Worm (Caenorhabditis elegans) whole organism, L2 larva: ENCODE measurements around the gene ZK666.11.

Experiments
- ZK546.5 ChIP-seq: sonication (generic microtip); optimal IDR thresholded peaks from 2 replicates; lab custom pipeline; 2017; ENCODE audit warnings: missing biosample characterization, missing genetic modification characterization
- alr-1 ChIP-seq: fragments of 150-350 bp; optimal IDR thresholded peaks from 2 replicates; lab custom pipeline; 2014; ENCODE audit warnings: missing biosample characterization, missing genetic modification characterization
- ama-1 ChIP-seq: fragments of 150-350 bp; optimal IDR thresholded peaks from 2 replicates; lab custom pipeline; 2018; ENCODE audit warnings: inconsistent platforms
- fos-1 ChIP-seq: fragments of 150-350 bp; optimal IDR thresholded peaks from 2 replicates; lab custom pipeline; 2014; ENCODE audit warnings: missing biosample characterization, missing genetic modification characterization
- lin-13 ChIP-seq: fragments of 150-350 bp; optimal IDR thresholded peaks from 2 replicates; lab custom pipeline; 2014; ENCODE audit warnings: missing biosample characterization, missing genetic modification reagents, missing genetic modification characterization
- mdl-1 ChIP-seq, 2 experiments: fragments of 150-350 bp in 1 of 2; sonication (generic microtip) in 1 of 2; optimal IDR thresholded peaks; 2 replicates each; lab custom pipeline; 2017; ENCODE audit warnings: missing biosample characterization in 2 of 2, missing genetic modification characterization in 2 of 2
- nhr-23 ChIP-seq: fragments of 150-350 bp; optimal IDR thresholded peaks from 2 replicates; lab custom pipeline; 2014; ENCODE audit warnings: missing biosample characterization, missing genetic modification reagents, missing genetic modification characterization
- nhr-237 ChIP-seq: fragments of 150-350 bp; optimal IDR thresholded peaks from 2 replicates; lab custom pipeline; 2014; ENCODE audit warnings: missing biosample characterization, missing genetic modification characterization
- sem-4 ChIP-seq: fragments of 150-350 bp; optimal IDR thresholded peaks from 2 replicates; lab custom pipeline; 2014; ENCODE audit warnings: missing biosample characterization, missing genetic modification reagents, missing genetic modification characterization
- sma-3 ChIP-seq: sonication (generic microtip); optimal IDR thresholded peaks from 2 replicates; lab custom pipeline; 2016; ENCODE audit warnings: missing genetic modification reagents, missing genetic modification characterization, missing compliant biosample characterization
- unc-62 ChIP-seq: fragments of 150-350 bp; optimal IDR thresholded peaks from 2 replicates; lab custom pipeline; 2014; ENCODE audit warnings: missing biosample characterization, missing genetic modification reagents, missing genetic modification characterization
- zag-1 ChIP-seq: fragments of 150-350 bp; optimal IDR thresholded peaks from 2 replicates; lab custom pipeline; 2014; ENCODE audit warnings: missing biosample characterization, missing genetic modification characterization

DNA sequence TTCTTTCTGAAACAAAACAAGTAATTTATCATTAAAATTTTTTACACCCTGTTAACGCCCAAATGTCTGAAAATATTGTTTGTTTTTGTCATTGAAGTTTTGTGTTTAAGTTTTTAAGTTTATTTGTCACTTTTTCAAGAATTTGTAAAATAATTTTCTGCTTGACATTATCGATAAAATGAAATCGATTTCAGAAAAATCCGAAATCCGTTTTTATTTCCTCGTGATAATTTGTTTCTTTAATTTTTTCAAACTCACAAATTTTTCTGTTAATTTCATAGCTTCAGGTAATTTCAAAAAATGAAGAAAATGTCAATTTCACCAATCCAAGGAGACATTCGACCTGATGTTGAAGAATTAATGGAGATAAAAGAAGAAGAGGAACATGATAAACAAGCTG, 13.6 kb downstream of the ZK666.11 start, which contains the start of gene ZK666.12:
- no peak for TF ChIP-seq sma-3 (GFP tag; lab: Kevin White, UChicago)
- TF ChIP-seq fos-1 (tag; lab: Kevin White, UChicago), result no peak
- TF ChIP-seq ZK546.5 (tag; lab: Kevin White, UChicago), result no peak
- no peak for TF ChIP-seq zag-1 (tag; lab: Kevin White, UChicago)
- no peak for TF ChIP-seq alr-1 (tag; lab: Kevin White, UChicago)
- no peak for TF ChIP-seq unc-62 (GFP tag; lab: Kevin White, UChicago)
- no peak for TF ChIP-seq ama-1 (lab: Kevin White, UChicago)
- TF ChIP-seq lin-13 (GFP tag; lab: Kevin White, UChicago), result no peak
- TF ChIP-seq mdl-1 (tag; optimal IDR thresholded peaks at IDR 0.05; lab: Kevin White, UChicago), result no peak
- TF ChIP-seq nhr-237 (tag; lab: Kevin White, UChicago), result no peak
- no peak for TF ChIP-seq nhr-23 (tag; lab: Kevin White, UChicago)
- TF ChIP-seq sem-4 (tag; lab: Kevin White, UChicago), result no peak
